Worm (Caenorhabditis elegans) whole organism, L4/young adult: ENCODE data around the gene F58B4.5.

Experiments used
- W03F9.2 ChIP-seq: fragments of 150-350 bp; optimal IDR thresholded peaks from 2 replicates; lab custom pipeline; 2014; ENCODE audit warnings: missing biosample characterization, missing genetic modification characterization
- dao-5 ChIP-seq: sonication (generic microtip); optimal IDR thresholded peaks from 2 replicates; lab custom pipeline; 2016; ENCODE audit warnings: missing genotype, missing genetic modification characterization, moderate library complexity, missing compliant biosample characterization
- him-1 ChIP-seq: sonication (generic microtip); optimal IDR thresholded peaks from 2 replicates; lab custom pipeline; 2016; ENCODE audit warnings: missing genotype, missing genetic modification reagents, missing genetic modification characterization, missing compliant biosample characterization

ce11 chrV:10888153-10888552, 44.3 kb upstream of the F58B4.5 start:
- TF ChIP-seq him-1 (tag; lab: Kevin White, UChicago), result no peak
- TF ChIP-seq W03F9.2 (tag; lab: Kevin White, UChicago), result no peak
- TF ChIP-seq dao-5 (tag; lab: Kevin White, UChicago), result no peak
